Worm (Caenorhabditis elegans) whole organism, midembryonic: Measurements from ENCODE around the gene ppm-1.H.

Source experiments
- T22C8.4 ChIP-seq: fragments of 200-800 bp; sonication (Bioruptor generic); IDR thresholded peaks from 2 replicates; pipeline ENCODE4 v1.3.6; 2022; ENCODE audit warnings: missing genetic modification characterization, missing compliant biosample characterization
- cog-1 ChIP-seq: sonication (generic microtip); optimal IDR thresholded peaks from 2 replicates; lab custom pipeline; 2016; ENCODE audit warnings: missing genetic modification characterization, missing compliant biosample characterization
- flt-1 ChIP-seq: fragments of 200-800 bp; sonication (Bioruptor generic); IDR thresholded peaks from 2 replicates; pipeline ENCODE4 v1.3.6; 2022; ENCODE audit warnings: missing genetic modification characterization, missing compliant biosample characterization
- med-1 ChIP-seq: sonication (generic microtip); optimal IDR thresholded peaks from 2 replicates; lab custom pipeline; 2017; ENCODE audit warnings: missing genetic modification characterization, mild to moderate bottlenecking, missing compliant biosample characterization, antibody characterized with exemption, missing genetic modification reagents; ENCODE audit not compliant: insufficient read depth
- tab-1 ChIP-seq: fragments of 200-800 bp; sonication (Bioruptor generic); IDR thresholded peaks from 2 replicates; pipeline ENCODE4 v1.3.6; 2022; ENCODE audit warnings: missing genetic modification characterization, missing compliant biosample characterization
- ztf-23 ChIP-seq: fragments of 200-800 bp; sonication (Bioruptor generic); IDR thresholded peaks from 2 replicates; pipeline ENCODE4 v1.3.6; 2022; ENCODE audit warnings: missing genetic modification reagents, missing genetic modification characterization, missing compliant biosample characterization
- ztf-29 ChIP-seq: fragments of 200-800 bp; sonication (Bioruptor generic); IDR thresholded peaks from 2 replicates; pipeline ENCODE4 v1.3.6; 2022; ENCODE audit warnings: missing genetic modification reagents, missing genetic modification characterization, missing compliant biosample characterization

DNA sequence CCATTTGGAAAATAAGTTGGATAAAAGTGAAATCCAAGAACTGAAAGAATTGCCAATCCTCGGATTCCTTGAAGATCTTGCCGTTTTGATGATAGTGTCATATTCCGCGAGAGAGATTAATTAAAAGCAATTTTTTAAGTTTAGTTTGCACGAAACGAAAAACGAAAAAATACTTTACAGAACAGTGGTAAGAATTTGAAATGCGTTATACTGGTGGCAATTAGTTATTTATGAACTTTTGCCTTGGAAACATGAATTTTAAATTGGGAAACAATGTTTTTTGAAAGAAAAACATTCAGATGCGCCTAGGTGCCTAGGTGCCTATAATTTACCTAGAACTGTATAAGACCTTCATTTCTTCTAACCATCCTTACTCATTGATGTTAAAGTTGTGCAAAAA is 39.6 kb upstream of the ppm-1.H start, which contains the start of gene oac-57:
- TF ChIP-seq ztf-29 (no peak), tab-1 (GFP tag; lab: Robert Waterston, UW) (no peak), med-1 (GFP tag; lab: Kevin White, UChicago) (no peak), cog-1 (tag; lab: Kevin White, UChicago) (no peak), flt-1 (GFP tag; lab: Robert Waterston, UW) (no peak), T22C8.4 (no peak), ztf-23 (GFP tag; lab: Robert Waterston, UW) (no peak)
